Fruit fly (Drosophila melanogaster) S2 (cell line): ENCODE data around the gene Ir67a.

Source experiments
- CG8478 ChIP-seq: fragments of >200 bp; optimal IDR thresholded peaks from 2 replicates; lab custom pipeline; 2018
- CTCF ChIP-seq, 2 experiments: fragments of >200 bp; optimal IDR thresholded peaks; 2 replicates each; lab custom pipeline; 2018

dm6 chr3L:9550873-9551580 is 7.2 kb upstream of the Ir67a start:
- TF ChIP-seq CTCF (optimal IDR thresholded peaks at IDR 0.05; lab: Kevin White, UChicago) (no peak), CG8478 (lab: Kevin White, UChicago) (no peak)
